Worm (Caenorhabditis elegans) whole organism, L2 larva: ENCODE data around the gene C49F5.8.

ENCODE experiments used
- Y55F3AM.14 ChIP-seq: fragments of 200-800 bp; sonication (Bioruptor generic); optimal IDR thresholded peaks from 2 replicates; lab custom pipeline; 2018; ENCODE audit warnings: mild to moderate bottlenecking, missing genetic modification characterization, missing compliant biosample characterization
- aly-2 ChIP-seq: fragments of 150-350 bp; optimal IDR thresholded peaks from 2 replicates; lab custom pipeline; 2014; ENCODE audit warnings: missing biosample characterization, missing genetic modification characterization
- elt-1 ChIP-seq: fragments of 150-350 bp; optimal IDR thresholded peaks from 2 replicates; lab custom pipeline; 2014; ENCODE audit warnings: missing biosample characterization, missing genetic modification characterization
- elt-3 ChIP-seq: sonication (generic microtip); optimal IDR thresholded peaks from 2 replicates; lab custom pipeline; 2017; ENCODE audit warnings: missing biosample characterization, missing genetic modification characterization
- mdl-1 ChIP-seq, 2 experiments: fragments of 150-350 bp in 1 of 2; sonication (generic microtip) in 1 of 2; optimal IDR thresholded peaks; 2 replicates each; lab custom pipeline; 2017; ENCODE audit warnings: missing biosample characterization in 2 of 2, missing genetic modification characterization in 2 of 2
- nhr-23 ChIP-seq: fragments of 150-350 bp; optimal IDR thresholded peaks from 2 replicates; lab custom pipeline; 2014; ENCODE audit warnings: missing biosample characterization, missing genetic modification reagents, missing genetic modification characterization
- nhr-25 ChIP-seq: fragments of 150-350 bp; sonication (generic microtip); optimal IDR thresholded peaks from 3 replicates; lab custom pipeline; 2014; ENCODE audit warnings: missing biosample characterization, missing genetic modification characterization
- nhr-6 ChIP-seq: fragments of 150-350 bp; optimal IDR thresholded peaks from 2 replicates; lab custom pipeline; 2014; ENCODE audit warnings: missing biosample characterization, missing genetic modification characterization
- unc-62 ChIP-seq: fragments of 150-350 bp; optimal IDR thresholded peaks from 2 replicates; lab custom pipeline; 2014; ENCODE audit warnings: missing biosample characterization, missing genetic modification reagents, missing genetic modification characterization
- zag-1 ChIP-seq: fragments of 150-350 bp; optimal IDR thresholded peaks from 2 replicates; lab custom pipeline; 2014; ENCODE audit warnings: missing biosample characterization, missing genetic modification characterization

DNA sequence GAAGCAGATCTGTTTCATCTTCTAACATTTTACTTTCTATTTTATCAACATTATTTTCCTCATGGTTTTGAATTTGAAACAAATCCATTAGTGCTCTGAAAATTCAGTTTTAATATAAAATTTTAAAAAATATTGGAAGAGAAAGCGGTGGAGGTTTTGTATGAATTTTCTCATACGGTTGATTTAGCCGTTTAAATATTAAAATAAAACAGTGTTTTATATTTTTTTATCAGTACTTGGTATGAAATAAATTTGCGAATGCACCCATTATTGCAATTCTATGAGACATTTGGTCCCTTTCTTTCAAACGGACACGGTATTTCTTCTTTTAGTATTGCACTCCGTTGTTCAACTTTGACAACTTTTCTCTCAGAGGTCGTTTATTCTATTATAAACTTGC is 28.4 kb upstream of the C49F5.8 start, which contains the start of gene dot-1.4:
- TF ChIP-seq Y55F3AM.14 (GFP tag; lab: Kevin White, UChicago): no peak
- TF ChIP-seq zag-1 (tag; lab: Kevin White, UChicago): no peak
- no peak for TF ChIP-seq elt-3 (tag; lab: Kevin White, UChicago)
- no peak for TF ChIP-seq unc-62 (GFP tag; lab: Kevin White, UChicago)
- no peak for TF ChIP-seq mdl-1 (tag; optimal IDR thresholded peaks at IDR 0.05; lab: Kevin White, UChicago)
- no peak for TF ChIP-seq elt-1
- TF ChIP-seq nhr-23 (tag; lab: Kevin White, UChicago): no peak
- no peak for TF ChIP-seq nhr-25 (tag; lab: Kevin White, UChicago)
- no peak for TF ChIP-seq aly-2
- no peak for TF ChIP-seq nhr-6 (tag; lab: Kevin White, UChicago)
